Worm (Caenorhabditis elegans) whole organism, late embryonic: ENCODE results near the gene fbxb-55.

Experiments
- ama-1 ChIP-seq: fragments of 150-350 bp; optimal IDR thresholded peaks from 2 replicates; lab custom pipeline; 2014
- ceh-19 ChIP-seq: fragments of 200-800 bp; sonication (Bioruptor generic); optimal IDR thresholded peaks from 2 replicates; lab custom pipeline; 2018; ENCODE audit warnings: mild to moderate bottlenecking, missing genetic modification characterization, missing compliant biosample characterization
- ceh-22 ChIP-seq: sonication (generic microtip); optimal IDR thresholded peaks from 2 replicates; lab custom pipeline; 2017; ENCODE audit warnings: missing biosample characterization, missing genetic modification characterization
- ceh-45 ChIP-seq: fragments of 200-800 bp; sonication (Bioruptor generic); IDR thresholded peaks from 2 replicates; pipeline ENCODE4 v1.3.6; 2022; ENCODE audit warnings: missing genetic modification reagents, missing genetic modification characterization, missing compliant biosample characterization
- dve-1 ChIP-seq: sonication (generic microtip); optimal IDR thresholded peaks from 2 replicates; lab custom pipeline; 2017; ENCODE audit warnings: antibody characterized with exemption, mild to moderate bottlenecking, missing genetic modification characterization, missing compliant biosample characterization
- fkh-10 ChIP-seq: fragments of 150-350 bp; optimal IDR thresholded peaks from 2 replicates; lab custom pipeline; 2014; ENCODE audit warnings: missing biosample characterization, missing genetic modification reagents, missing genetic modification characterization
- nfya-1 ChIP-seq: sonication (generic microtip); optimal IDR thresholded peaks from 2 replicates; lab custom pipeline; 2017; ENCODE audit warnings: missing genetic modification characterization, mild to moderate bottlenecking, missing compliant biosample characterization, antibody characterized with exemption, moderate library complexity
- nhr-232 ChIP-seq: sonication (generic microtip); optimal IDR thresholded peaks from 2 replicates; lab custom pipeline; 2016; ENCODE audit warnings: missing genetic modification characterization, missing compliant biosample characterization
- pat-9 ChIP-seq: fragments of 200-800 bp; sonication (Bioruptor generic); optimal IDR thresholded peaks from 2 replicates; lab custom pipeline; 2018; ENCODE audit warnings: mild to moderate bottlenecking, missing genetic modification characterization, moderate library complexity, missing compliant biosample characterization
- ref-2 ChIP-seq: sonication (generic microtip); optimal IDR thresholded peaks from 2 replicates; lab custom pipeline; 2016; ENCODE audit warnings: missing genetic modification characterization, missing compliant biosample characterization
- tbx-2 ChIP-seq: sonication (generic microtip); optimal IDR thresholded peaks from 2 replicates; lab custom pipeline; 2016; ENCODE audit warnings: missing genetic modification characterization, missing compliant biosample characterization
- ztf-16 ChIP-seq: sonication (generic microtip); optimal IDR thresholded peaks from 2 replicates; lab custom pipeline; 2017; ENCODE audit warnings: missing genetic modification characterization, missing compliant biosample characterization

ce11 chrIV:4099773-4100172 is 31.2 kb downstream of the fbxb-55 start:
- no peak for TF ChIP-seq dve-1 (tag; lab: Kevin White, UChicago)
- TF ChIP-seq nfya-1 (tag; lab: Kevin White, UChicago), result no peak
- no peak for TF ChIP-seq ceh-45 (GFP tag; lab: Robert Waterston, UW)
- TF ChIP-seq ref-2 (tag; lab: Kevin White, UChicago), result no peak
- TF ChIP-seq nhr-232, result no peak
- TF ChIP-seq fkh-10 (GFP tag; lab: Kevin White, UChicago), result no peak
- TF ChIP-seq ama-1, result no peak
- no peak for TF ChIP-seq ceh-22 (tag; lab: Kevin White, UChicago)
- no peak for TF ChIP-seq tbx-2
- TF ChIP-seq ceh-19, result no peak
- TF ChIP-seq pat-9 (tag; lab: Kevin White, UChicago), result no peak
- TF ChIP-seq ztf-16, result no peak
